Worm (Caenorhabditis elegans) whole organism, L1 larva: ENCODE data around the gene ceh-90.

Source experiments
- C16A3.4 ChIP-seq: fragments of 150-350 bp; optimal IDR thresholded peaks from 2 replicates; lab custom pipeline; 2014; ENCODE audit warnings: missing biosample characterization, missing genetic modification characterization
- Y116A8C.19 ChIP-seq: sonication (generic microtip); optimal IDR thresholded peaks from 2 replicates; lab custom pipeline; 2016; ENCODE audit warnings: missing compliant biosample characterization, missing genetic modification characterization, borderline replicate concordance
- aly-2 ChIP-seq: fragments of 150-350 bp; optimal IDR thresholded peaks from 2 replicates; lab custom pipeline; 2014; ENCODE audit warnings: missing biosample characterization, missing genetic modification characterization
- blmp-1 ChIP-seq: fragments of 150-350 bp; optimal IDR thresholded peaks from 2 replicates; lab custom pipeline; 2014; ENCODE audit warnings: missing biosample characterization, missing genetic modification characterization
- ceh-82 ChIP-seq, 3 experiments: fragments of 150-350 bp in 1 of 3; sonication (generic microtip) in 2 of 3; optimal IDR thresholded peaks; 2 replicates each; lab custom pipeline; 2014 to 2017; ENCODE audit warnings: missing biosample characterization in 3 of 3, missing genetic modification characterization in 3 of 3
- ceh-88 ChIP-seq: fragments of 200-800 bp; sonication (Bioruptor generic); IDR thresholded peaks from 2 replicates; pipeline ENCODE4 v1.3.6; 2022; ENCODE audit warnings: missing genetic modification characterization, missing compliant biosample characterization
- ceh-90 ChIP-seq: sonication (generic microtip); optimal IDR thresholded peaks from 2 replicates; lab custom pipeline; 2016; ENCODE audit warnings: missing genetic modification characterization, missing compliant biosample characterization
- ces-1 ChIP-seq: fragments of 150-350 bp; optimal IDR thresholded peaks from 2 replicates; lab custom pipeline; 2014; ENCODE audit warnings: missing biosample characterization, missing genetic modification reagents, missing genetic modification characterization
- dpl-1 ChIP-seq, 3 experiments: fragments of 150-350 bp in 2 of 3; sonication (generic microtip) in 1 of 3; optimal IDR thresholded peaks; 2 replicates each; lab custom pipeline; 2014 to 2017; ENCODE audit warnings: missing biosample characterization in 3 of 3, missing genetic modification characterization in 3 of 3, missing genetic modification reagents in 3 of 3
- dsc-1 ChIP-seq: sonication (generic microtip); optimal IDR thresholded peaks from 2 replicates; lab custom pipeline; 2016; ENCODE audit warnings: mild to moderate bottlenecking, missing genetic modification characterization, missing compliant biosample characterization
- efl-1 ChIP-seq, 4 experiments: fragments of 150-350 bp; optimal IDR thresholded peaks in 3 of 4; peaks in 1 of 4; 1 replicate in 1 of 4; 2 replicates in 3 of 4; lab custom pipeline; 2014; ENCODE audit warnings: missing biosample characterization in 2 of 4, missing genetic modification characterization in 2 of 4, missing genetic modification reagents in 2 of 4
- egl-13 ChIP-seq: sonication (generic microtip); optimal IDR thresholded peaks from 2 replicates; lab custom pipeline; 2016; ENCODE audit warnings: missing genotype, missing genetic modification reagents, missing genetic modification characterization, missing compliant biosample characterization
- egl-27 ChIP-seq, 2 experiments: fragments of 150-350 bp in 1 of 2; sonication (generic microtip); optimal IDR thresholded peaks; 3 replicates each; lab custom pipeline; 2017 to 2018; ENCODE audit warnings: missing biosample characterization in 2 of 2, missing genetic modification characterization in 2 of 2, missing genetic modification reagents in 2 of 2
- fos-1 ChIP-seq: fragments of 150-350 bp; optimal IDR thresholded peaks from 2 replicates; lab custom pipeline; 2014; ENCODE audit warnings: missing biosample characterization, missing genetic modification characterization
- hlh-17 ChIP-seq: fragments of 200-800 bp; sonication (Bioruptor generic); optimal IDR thresholded peaks from 2 replicates; lab custom pipeline; 2018; ENCODE audit warnings: missing genetic modification characterization, mild to moderate bottlenecking, missing compliant biosample characterization, moderate library complexity, borderline replicate concordance
- hlh-4 ChIP-seq: sonication (generic microtip); optimal IDR thresholded peaks from 2 replicates; lab custom pipeline; 2016; ENCODE audit warnings: mild to moderate bottlenecking, missing genetic modification characterization, missing compliant biosample characterization
- irx-1 ChIP-seq: sonication (generic microtip); optimal IDR thresholded peaks from 2 replicates; lab custom pipeline; 2016; ENCODE audit warnings: missing genetic modification characterization, missing compliant biosample characterization
- isw-1 ChIP-seq: fragments of 200-800 bp; sonication (Bioruptor generic); IDR thresholded peaks from 2 replicates; pipeline ENCODE4 v1.3.6; 2022; ENCODE audit warnings: missing genetic modification characterization, missing compliant biosample characterization
- lin-13 ChIP-seq: fragments of 150-350 bp; optimal IDR thresholded peaks from 2 replicates; lab custom pipeline; 2014; ENCODE audit warnings: missing biosample characterization, missing genetic modification reagents, missing genetic modification characterization
- lin-14 ChIP-seq: fragments of 200-800 bp; sonication (Bioruptor generic); optimal IDR thresholded peaks from 2 replicates; lab custom pipeline; 2018; ENCODE audit warnings: mild to moderate bottlenecking, missing genetic modification characterization, moderate library complexity, missing compliant biosample characterization
- lin-35 ChIP-seq, 2 experiments: fragments of 150-350 bp; optimal IDR thresholded peaks; 2 replicates each; lab custom pipeline; 2014; ENCODE audit warnings: missing biosample characterization in 2 of 2, missing genetic modification characterization in 2 of 2, missing genetic modification reagents in 2 of 2
- lin-39 ChIP-seq: fragments of 150-350 bp; optimal IDR thresholded peaks from 2 replicates; lab custom pipeline; 2014; ENCODE audit warnings: missing biosample characterization, missing genetic modification reagents, missing genetic modification characterization
- mab-9 ChIP-seq: fragments of 200-800 bp; sonication (Bioruptor generic); IDR thresholded peaks from 2 replicates; pipeline ENCODE4 v1.3.6; 2022; ENCODE audit warnings: missing genetic modification reagents, missing genetic modification characterization, missing compliant biosample characterization
- mdl-1 ChIP-seq, 2 experiments: fragments of 150-350 bp; optimal IDR thresholded peaks; 2 replicates each; lab custom pipeline; 2014 to 2017; ENCODE audit warnings: missing biosample characterization in 2 of 2, missing genetic modification characterization in 2 of 2, inconsistent platforms in 1 of 2
- mef-2 ChIP-seq: fragments of 150-350 bp; optimal IDR thresholded peaks from 2 replicates; lab custom pipeline; 2014; ENCODE audit warnings: missing biosample characterization, missing genetic modification characterization
- nhr-20 ChIP-seq: sonication (generic microtip); optimal IDR thresholded peaks from 2 replicates; lab custom pipeline; 2016; ENCODE audit warnings: mild to moderate bottlenecking, missing genetic modification characterization, missing compliant biosample characterization
- nhr-237 ChIP-seq: fragments of 150-350 bp; optimal IDR thresholded peaks from 2 replicates; lab custom pipeline; 2014; ENCODE audit warnings: missing biosample characterization, missing genetic modification characterization
- nhr-76 ChIP-seq: sonication (generic microtip); optimal IDR thresholded peaks from 2 replicates; lab custom pipeline; 2017; ENCODE audit warnings: missing biosample characterization, missing genetic modification characterization
- nhr-77 ChIP-seq: fragments of 150-350 bp; optimal IDR thresholded peaks from 2 replicates; lab custom pipeline; 2014; ENCODE audit warnings: missing biosample characterization, missing genetic modification characterization
- nhr-84 ChIP-seq: sonication (generic microtip); optimal IDR thresholded peaks from 2 replicates; lab custom pipeline; 2017; ENCODE audit warnings: missing biosample characterization, missing genetic modification characterization
- nhr-85 ChIP-seq: sonication (generic microtip); peaks from one replicate; lab custom pipeline; 2016; ENCODE audit warnings: missing genetic modification characterization, inconsistent platforms, missing compliant biosample characterization
- nhr-90 ChIP-seq: sonication (generic microtip); optimal IDR thresholded peaks from 2 replicates; lab custom pipeline; 2016; ENCODE audit warnings: mild to moderate bottlenecking, missing genetic modification characterization, missing compliant biosample characterization; ENCODE audit not compliant: poor library complexity
- pax-3 ChIP-seq: fragments of 200-800 bp; sonication (Bioruptor generic); optimal IDR thresholded peaks from 2 replicates; lab custom pipeline; 2018; ENCODE audit warnings: mild to moderate bottlenecking, missing genetic modification characterization, moderate library complexity, missing compliant biosample characterization
- pqm-1 ChIP-seq: sonication (generic microtip); optimal IDR thresholded peaks from 3 replicates; lab custom pipeline; 2017; ENCODE audit warnings: missing biosample characterization, missing genetic modification characterization
- rnt-1 ChIP-seq: sonication (generic microtip); optimal IDR thresholded peaks from 2 replicates; lab custom pipeline; 2016; ENCODE audit warnings: mild to moderate bottlenecking, missing genetic modification characterization, moderate library complexity, missing compliant biosample characterization
- skn-1 ChIP-seq: fragments of 150-350 bp; optimal IDR thresholded peaks from 2 replicates; lab custom pipeline; 2014; ENCODE audit warnings: missing biosample characterization, missing genetic modification characterization
- snu-23 ChIP-seq: sonication (generic microtip); optimal IDR thresholded peaks from 2 replicates; lab custom pipeline; 2016; ENCODE audit warnings: missing genetic modification characterization, missing compliant biosample characterization
- sox-4 ChIP-seq: sonication (generic microtip); optimal IDR thresholded peaks from 2 replicates; lab custom pipeline; 2016; ENCODE audit warnings: missing genetic modification characterization, missing compliant biosample characterization
- sptf-1 ChIP-seq: fragments of 150-350 bp; optimal IDR thresholded peaks from 2 replicates; lab custom pipeline; 2014; ENCODE audit warnings: missing biosample characterization, missing genetic modification characterization
- sup-37 ChIP-seq: fragments of 200-800 bp; sonication (Bioruptor generic); optimal IDR thresholded peaks from 2 replicates; lab custom pipeline; 2018; ENCODE audit warnings: mild to moderate bottlenecking, missing genetic modification characterization, missing compliant biosample characterization
- swsn-7 ChIP-seq: sonication (generic microtip); optimal IDR thresholded peaks from 2 replicates; lab custom pipeline; 2016; ENCODE audit warnings: missing genetic modification characterization, missing compliant biosample characterization
- unc-130 ChIP-seq: fragments of 150-350 bp; optimal IDR thresholded peaks from 2 replicates; lab custom pipeline; 2017; ENCODE audit warnings: missing biosample characterization, missing genetic modification characterization, inconsistent platforms
- unc-86 ChIP-seq: sonication (generic microtip); optimal IDR thresholded peaks from 2 replicates; lab custom pipeline; 2016; ENCODE audit warnings: missing genetic modification characterization, missing compliant biosample characterization
- unc-98 ChIP-seq: fragments of 200-800 bp; sonication (Bioruptor generic); IDR thresholded peaks from 2 replicates; pipeline ENCODE4 v1.3.6; 2022; ENCODE audit warnings: missing genetic modification characterization, missing compliant biosample characterization
- vab-15 ChIP-seq: sonication (generic microtip); optimal IDR thresholded peaks from 2 replicates; lab custom pipeline; 2017; ENCODE audit warnings: missing genotype, mild to moderate bottlenecking, missing genetic modification characterization, missing compliant biosample characterization
- xbp-1 ChIP-seq: sonication (generic microtip); optimal IDR thresholded peaks from 2 replicates; lab custom pipeline; 2016; ENCODE audit warnings: missing genetic modification characterization, missing compliant biosample characterization

The ceh-90 gene

ce11 chrX:14146740-14147140 is 10.1 kb downstream of the ceh-90 start (continued):
- TF ChIP-seq ceh-88 (peak; percentile 39; the same call in 1 of the 2 replicates), skn-1 (tag; lab: Kevin White, UChicago) (peak; percentile 81), nhr-20 (tag; lab: Kevin White, UChicago) (peak; percentile 89), ceh-90 (peak; percentile 32), nhr-84 (tag; lab: Kevin White, UChicago) (no peak), nhr-90 (tag; lab: Kevin White, UChicago) (peak; percentile 82), swsn-7 (peak; percentile 75), xbp-1 (tag; lab: Kevin White, UChicago) (peak; percentile 61), sox-4 (tag; lab: Kevin White, UChicago) (no peak), rnt-1 (tag; lab: Kevin White, UChicago) (peak; percentile 59), sup-37 (GFP tag; lab: Kevin White, UChicago) (no peak), mdl-1 (tag; optimal IDR thresholded peaks at IDR 0.05; lab: Kevin White, UChicago) (peak in 1 of 2 experiments; percentile 84), unc-86 (peak; percentile 75), hlh-17 (no peak), snu-23 (GFP tag; lab: Kevin White, UChicago) (peak; percentile 92), egl-13 (no peak), Y116A8C.19 (tag; lab: Kevin White, UChicago) (no peak), lin-14 (GFP tag; lab: Kevin White, UChicago) (peak; percentile 97), lin-13 (GFP tag; lab: Kevin White, UChicago) (peak; percentile 57), nhr-85 (tag; lab: Kevin White, UChicago) (peak; percentile 94), unc-98 (no peak), isw-1 (GFP tag; lab: Robert Waterston, UW) (peak; percentile 7; the same call in 1 of the 2 replicates), mef-2 (peak; percentile 32), dpl-1 (GFP tag; optimal IDR thresholded peaks at IDR 0.05; lab: Kevin White, UChicago) (peak in 2 of 3 experiments; percentile 49 to 52), lin-39 (no peak), nhr-76 (tag; lab: Kevin White, UChicago) (no peak), ceh-82 (tag; optimal IDR thresholded peaks at IDR 0.05; lab: Kevin White, UChicago) (peak in 2 of 3 experiments; percentile 42 to 76), ces-1 (GFP tag; lab: Kevin White, UChicago) (no peak), fos-1 (tag; lab: Kevin White, UChicago) (peak; percentile 80), sptf-1 (no peak), lin-35 (GFP tag; optimal IDR thresholded peaks at IDR 0.05; lab: Kevin White, UChicago) (peak; percentile 63 to 81), efl-1 (optimal IDR thresholded peaks at IDR 0.05; lab: Kevin White, UChicago) (peak; percentile 54 to 59), efl-1 (GFP tag; optimal IDR thresholded peaks at IDR 0.05 in 1 of 2; lab: Kevin White, UChicago) (peak; percentile 15 to 62), dsc-1 (tag; lab: Kevin White, UChicago) (peak; percentile 52), nhr-237 (peak; percentile 52), egl-27 (tag; optimal IDR thresholded peaks at IDR 0.05; lab: Kevin White, UChicago) (peak in 1 of 2 experiments; percentile 49), irx-1 (no peak), blmp-1 (peak; percentile 91), vab-15 (tag; lab: Kevin White, UChicago) (no peak), unc-130 (tag; lab: Kevin White, UChicago) (peak; percentile 64), pqm-1 (tag; lab: Kevin White, UChicago) (no peak), aly-2 (tag; lab: Kevin White, UChicago) (no peak), pax-3 (tag; lab: Kevin White, UChicago) (no peak), nhr-77 (peak; percentile 77), hlh-4 (tag; lab: Kevin White, UChicago) (no peak), mab-9 (no peak), C16A3.4 (tag; lab: Kevin White, UChicago) (peak; percentile 86)
